Worm (Caenorhabditis elegans) whole organism, L4 larva: ENCODE data around the gene gbb-2.

ENCODE experiments used
- F49E8.2 ChIP-seq: sonication (generic microtip); optimal IDR thresholded peaks from 2 replicates; lab custom pipeline; 2016; ENCODE audit warnings: missing compliant biosample characterization, mild to moderate bottlenecking, missing genetic modification characterization, borderline replicate concordance
- R02D3.7 ChIP-seq: fragments of 150-350 bp; sonication (generic microtip); optimal IDR thresholded peaks from 3 replicates; lab custom pipeline; 2014; ENCODE audit warnings: missing biosample characterization, missing genetic modification characterization
- T26A8.4 ChIP-seq: fragments of 200-800 bp; sonication (Bioruptor generic); IDR thresholded peaks from 2 replicates; pipeline ENCODE4 v1.3.6; 2022; ENCODE audit warnings: missing genetic modification characterization, missing compliant biosample characterization
- Y48G9A.11 ChIP-seq: fragments of 200-800 bp; sonication (Bioruptor generic); IDR thresholded peaks from 2 replicates; pipeline ENCODE4 v1.3.6; 2022; ENCODE audit warnings: missing genetic modification reagents, missing genetic modification characterization, missing compliant biosample characterization
- Y5F2A.4 ChIP-seq: fragments of 200-800 bp; sonication (Bioruptor generic); optimal IDR thresholded peaks from 2 replicates; lab custom pipeline; 2018; ENCODE audit warnings: mild to moderate bottlenecking, missing genetic modification characterization, missing compliant biosample characterization
- ZK546.5 ChIP-seq, 2 experiments: sonication (generic microtip); optimal IDR thresholded peaks; 2 replicates each; lab custom pipeline; 2017; ENCODE audit warnings: missing biosample characterization in 2 of 2, missing genetic modification characterization in 2 of 2
- aha-1 ChIP-seq: fragments of 150-350 bp; peaks from one replicate; lab custom pipeline; 2014; ENCODE audit warnings: missing biosample characterization, missing genetic modification characterization
- aly-2 ChIP-seq: sonication (generic microtip); optimal IDR thresholded peaks from 2 replicates; lab custom pipeline; 2018; ENCODE audit warnings: missing biosample characterization, missing genetic modification characterization
- attf-4 ChIP-seq: sonication (generic microtip); optimal IDR thresholded peaks from 3 replicates; lab custom pipeline; 2017; ENCODE audit warnings: missing biosample characterization, missing genetic modification characterization
- ceh-28 ChIP-seq: fragments of 150-350 bp; optimal IDR thresholded peaks from 2 replicates; lab custom pipeline; 2014; ENCODE audit warnings: missing biosample characterization, missing genetic modification reagents, missing genetic modification characterization
- ceh-32 ChIP-seq: sonication (generic microtip); optimal IDR thresholded peaks from 2 replicates; lab custom pipeline; 2016; ENCODE audit warnings: mild to moderate bottlenecking, missing genetic modification characterization, missing compliant biosample characterization; ENCODE audit not compliant: poor library complexity
- ceh-82 ChIP-seq: sonication (generic microtip); optimal IDR thresholded peaks from 2 replicates; lab custom pipeline; 2017; ENCODE audit warnings: missing biosample characterization, missing genetic modification characterization
- cey-2 ChIP-seq: sonication (generic microtip); optimal IDR thresholded peaks from 3 replicates; lab custom pipeline; 2017; ENCODE audit warnings: missing genetic modification characterization, mild to moderate bottlenecking, missing compliant biosample characterization, antibody characterized with exemption, borderline replicate concordance; ENCODE audit not compliant: insufficient read depth
- daf-16 ChIP-seq, 3 experiments: sonication (generic microtip); optimal IDR thresholded peaks; 2 replicates each; lab custom pipeline; 2016 to 2017; ENCODE audit warnings: missing genetic modification characterization in 3 of 3, missing genetic modification reagents in 3 of 3, mild to moderate bottlenecking in 2 of 3, missing compliant biosample characterization in 2 of 3, missing biosample characterization in 1 of 3, moderate library complexity in 1 of 3
- dmd-9 ChIP-seq: fragments of 200-800 bp; sonication (Bioruptor generic); IDR thresholded peaks from 2 replicates; pipeline ENCODE4 v1.3.6; 2022; ENCODE audit warnings: missing genetic modification reagents, missing genetic modification characterization, missing compliant biosample characterization
- dve-1 ChIP-seq: sonication (generic microtip); optimal IDR thresholded peaks from 2 replicates; lab custom pipeline; 2017; ENCODE audit warnings: antibody characterized with exemption, mild to moderate bottlenecking, missing genetic modification characterization, missing compliant biosample characterization; ENCODE audit not compliant: insufficient read depth
- egl-27 ChIP-seq: sonication (generic microtip); optimal IDR thresholded peaks from 3 replicates; lab custom pipeline; 2017; ENCODE audit warnings: missing biosample characterization, missing genetic modification reagents, missing genetic modification characterization
- egl-43 ChIP-seq: fragments of 200-800 bp; sonication (Bioruptor generic); IDR thresholded peaks from 2 replicates; pipeline ENCODE4 v1.3.6; 2022; ENCODE audit warnings: missing genetic modification reagents, missing genetic modification characterization, missing compliant biosample characterization
- fos-1 ChIP-seq: fragments of 150-350 bp; optimal IDR thresholded peaks from 2 replicates; lab custom pipeline; 2014; ENCODE audit warnings: missing biosample characterization, missing genetic modification characterization
- gei-8 ChIP-seq: fragments of 200-800 bp; sonication (Bioruptor generic); optimal IDR thresholded peaks from 2 replicates; lab custom pipeline; 2018; ENCODE audit warnings: mild to moderate bottlenecking, missing genetic modification characterization, missing compliant biosample characterization
- hif-1 ChIP-seq, 2 experiments: sonication (generic microtip); optimal IDR thresholded peaks; 2 replicates each; lab custom pipeline; 2016 to 2017; ENCODE audit warnings: missing compliant biosample characterization in 2 of 2, missing genetic modification characterization in 2 of 2, missing genetic modification reagents in 2 of 2, missing genotype in 2 of 2, mild to moderate bottlenecking in 1 of 2
- hlh-11 ChIP-seq: fragments of 200-800 bp; sonication (Bioruptor generic); optimal IDR thresholded peaks from 2 replicates; lab custom pipeline; 2018; ENCODE audit warnings: mild to moderate bottlenecking, missing genetic modification characterization, missing compliant biosample characterization
- hmg-1.1 ChIP-seq: fragments of 200-800 bp; sonication (Bioruptor generic); IDR thresholded peaks from 2 replicates; pipeline ENCODE4 v1.3.6; 2022; ENCODE audit warnings: missing genetic modification reagents, missing genetic modification characterization, missing compliant biosample characterization
- lim-7 ChIP-seq: fragments of 200-800 bp; sonication (Bioruptor generic); IDR thresholded peaks from 2 replicates; pipeline ENCODE4 v1.3.6; 2022; ENCODE audit warnings: missing genetic modification characterization, missing compliant biosample characterization
- lin-1 ChIP-seq: fragments of 200-800 bp; sonication (Bioruptor generic); IDR thresholded peaks from 2 replicates; pipeline ENCODE4 v1.3.6; 2022; ENCODE audit warnings: missing genetic modification reagents, missing genetic modification characterization, missing compliant biosample characterization
- lin-39 ChIP-seq: fragments of 150-350 bp; optimal IDR thresholded peaks from 2 replicates; lab custom pipeline; 2014; ENCODE audit warnings: missing biosample characterization, missing genetic modification reagents, missing genetic modification characterization
- lir-3 ChIP-seq: sonication (generic microtip); optimal IDR thresholded peaks from 2 replicates; lab custom pipeline; 2016; ENCODE audit warnings: mild to moderate bottlenecking, missing genetic modification characterization, missing compliant biosample characterization
- mdt-29 ChIP-seq: fragments of 200-800 bp; sonication (Bioruptor generic); IDR thresholded peaks from 2 replicates; pipeline ENCODE4 v1.3.6; 2022; ENCODE audit warnings: missing genetic modification reagents, missing genetic modification characterization, missing compliant biosample characterization
- mep-1 ChIP-seq: fragments of 150-350 bp; sonication (generic microtip); optimal IDR thresholded peaks from 3 replicates; lab custom pipeline; 2014; ENCODE audit warnings: missing biosample characterization, missing genetic modification characterization
- mes-2 ChIP-seq: sonication (generic microtip); optimal IDR thresholded peaks from 2 replicates; lab custom pipeline; 2016; ENCODE audit warnings: missing genotype, mild to moderate bottlenecking, missing genetic modification characterization, missing compliant biosample characterization; ENCODE audit not compliant: poor library complexity, severe bottlenecking
- mxl-2 ChIP-seq: fragments of 200-800 bp; sonication (Bioruptor generic); conservative IDR thresholded peaks from 2 replicates; pipeline ENCODE4 v1.3.6; 2022; ENCODE audit warnings: missing genetic modification reagents, missing genetic modification characterization, missing compliant biosample characterization
- nhr-11 ChIP-seq: fragments of 150-350 bp; optimal IDR thresholded peaks from 2 replicates; lab custom pipeline; 2014; ENCODE audit warnings: missing biosample characterization, missing genetic modification characterization
- nhr-111 ChIP-seq: fragments of 200-800 bp; sonication (Bioruptor generic); optimal IDR thresholded peaks from 2 replicates; lab custom pipeline; 2018; ENCODE audit warnings: mild to moderate bottlenecking, missing genetic modification characterization, missing compliant biosample characterization
- pha-4 ChIP-seq, 2 experiments: fragments of 150-350 bp in 1 of 2; fragments of 200-800 bp in 1 of 2; sonication (Bioruptor generic) in 1 of 2; IDR thresholded peaks in 1 of 2; optimal IDR thresholded peaks in 1 of 2; 2 replicates each; pipeline versions ENCODE4 v1.3.6 to Lab custom; 2014 to 2022; ENCODE audit warnings: missing genetic modification characterization in 2 of 2, missing genetic modification reagents in 2 of 2, missing biosample characterization in 1 of 2, missing compliant biosample characterization in 1 of 2
- pqm-1 ChIP-seq: sonication (generic microtip); optimal IDR thresholded peaks from 2 replicates; lab custom pipeline; 2017; ENCODE audit warnings: missing biosample characterization, missing genetic modification characterization
- rbr-2 ChIP-seq: sonication (generic microtip); optimal IDR thresholded peaks from 2 replicates; lab custom pipeline; 2016; ENCODE audit warnings: missing genotype, missing genetic modification characterization, missing compliant biosample characterization
- saeg-2 ChIP-seq: fragments of 200-800 bp; sonication (Bioruptor generic); IDR thresholded peaks from 2 replicates; pipeline ENCODE4 v1.3.6; 2022; ENCODE audit warnings: missing genetic modification reagents, missing genetic modification characterization, missing compliant biosample characterization
- sdz-12 ChIP-seq: fragments of 200-800 bp; sonication (Bioruptor generic); optimal IDR thresholded peaks from 2 replicates; lab custom pipeline; 2018; ENCODE audit warnings: mild to moderate bottlenecking, missing genetic modification characterization, missing compliant biosample characterization
- skn-1 ChIP-seq: fragments of 150-350 bp; optimal IDR thresholded peaks from 2 replicates; lab custom pipeline; 2014; ENCODE audit warnings: missing biosample characterization, missing genetic modification characterization
- snpc-1.2 ChIP-seq: fragments of 200-800 bp; sonication (Bioruptor generic); IDR thresholded peaks from 2 replicates; pipeline ENCODE4 v1.3.6; 2022; ENCODE audit warnings: missing genetic modification reagents, missing genetic modification characterization, missing compliant biosample characterization
- spr-3 ChIP-seq: fragments of 200-800 bp; sonication (Bioruptor generic); optimal IDR thresholded peaks from 2 replicates; lab custom pipeline; 2018; ENCODE audit warnings: mild to moderate bottlenecking, missing genetic modification characterization, missing compliant biosample characterization
- tag-97 ChIP-seq: fragments of 200-800 bp; sonication (Bioruptor generic); IDR thresholded peaks from 2 replicates; pipeline ENCODE4 v1.3.6; 2022; ENCODE audit warnings: missing genetic modification characterization, missing compliant biosample characterization
- unc-130 ChIP-seq: sonication (generic microtip); optimal IDR thresholded peaks from 2 replicates; lab custom pipeline; 2016; ENCODE audit warnings: missing genetic modification reagents, missing genetic modification characterization, missing compliant biosample characterization
- unc-39 ChIP-seq: sonication (generic microtip); optimal IDR thresholded peaks from 2 replicates; lab custom pipeline; 2017; ENCODE audit warnings: missing biosample characterization, missing genetic modification characterization
- zfp-2 ChIP-seq: sonication (generic microtip); optimal IDR thresholded peaks from 2 replicates; lab custom pipeline; 2016; ENCODE audit warnings: mild to moderate bottlenecking, missing genetic modification characterization, missing compliant biosample characterization
- zfp-3 ChIP-seq: fragments of 200-800 bp; sonication (Bioruptor generic); conservative IDR thresholded peaks from 2 replicates; pipeline ENCODE4 v1.3.6; 2022; ENCODE audit warnings: missing genetic modification reagents, missing genetic modification characterization, missing compliant biosample characterization
- zip-11 ChIP-seq: fragments of 200-800 bp; sonication (Bioruptor generic); IDR thresholded peaks from 2 replicates; pipeline ENCODE4 v1.3.6; 2022; ENCODE audit warnings: missing genetic modification characterization, missing compliant biosample characterization
- ztf-11 ChIP-seq: fragments of 150-350 bp; optimal IDR thresholded peaks from 2 replicates; lab custom pipeline; 2014; ENCODE audit warnings: missing biosample characterization, missing genetic modification characterization
- ztf-7 ChIP-seq: fragments of 150-350 bp; optimal IDR thresholded peaks from 2 replicates; lab custom pipeline; 2014; ENCODE audit warnings: missing biosample characterization, missing genetic modification characterization

Gene gbb-2

ce11 chrIV:4513269-4513819, 6.8 kb upstream of the gbb-2 start, which contains the start of gene sar-1 (continued):
- TF ChIP-seq pha-4 (GFP tag; IDR thresholded peaks at IDR 0.05; lab: Robert Waterston, UW): 0 out of 2 replicates have a peak, but pooled peaks have one; percentile 43
- TF ChIP-seq pha-4 (tag; optimal IDR thresholded peaks at IDR 0.05; lab: Kevin White, UChicago): no peak
- TF ChIP-seq zfp-2 (tag; lab: Kevin White, UChicago): peak; percentile 4
- peak; percentile 83 for TF ChIP-seq mep-1 (tag; lab: Kevin White, UChicago)
- TF ChIP-seq mxl-2 (GFP tag; lab: Robert Waterston, UW): no peak
- TF ChIP-seq T26A8.4 (GFP tag; lab: Robert Waterston, UW): peak; percentile 85
- peak; percentile 78 for TF ChIP-seq hmg-1.1
- peak in 1 of 2 experiments; percentile 5 for TF ChIP-seq ZK546.5 (tag; optimal IDR thresholded peaks at IDR 0.05; lab: Kevin White, UChicago)
- TF ChIP-seq ceh-82: no peak
- TF ChIP-seq lim-7 (GFP tag; lab: Robert Waterston, UW): no peak
- no peak for TF ChIP-seq lin-39 (tag; lab: Kevin White, UChicago)
- peak; percentile 34 for TF ChIP-seq pqm-1
- peak; percentile 85 for TF ChIP-seq hlh-11 (tag; lab: Kevin White, UChicago)
- no peak for TF ChIP-seq skn-1
- no peak for TF ChIP-seq dve-1 (tag; lab: Kevin White, UChicago)
- TF ChIP-seq unc-39 (tag; lab: Kevin White, UChicago): no peak
- TF ChIP-seq aha-1 (tag; lab: Kevin White, UChicago): peak; percentile 98
- TF ChIP-seq rbr-2 (tag; lab: Kevin White, UChicago): peak; percentile 82
- TF ChIP-seq fos-1 (tag; lab: Kevin White, UChicago): no peak
- TF ChIP-seq saeg-2 (GFP tag; lab: Robert Waterston, UW): 0 out of 2 replicates have a peak, but pooled peaks have one; percentile 12
- TF ChIP-seq egl-27: no peak
- no peak for TF ChIP-seq nhr-111 (GFP tag; lab: Kevin White, UChicago)
- no peak for TF ChIP-seq tag-97 (GFP tag; lab: Robert Waterston, UW)
- TF ChIP-seq dmd-9: no peak
- no peak for TF ChIP-seq ztf-11 (tag; lab: Kevin White, UChicago)
- TF ChIP-seq mes-2 (tag; lab: Kevin White, UChicago): peak; percentile 75
- peak; percentile 50; the same call in 1 of the 2 replicates for TF ChIP-seq mdt-29 (GFP tag; lab: Robert Waterston, UW)
- no peak for TF ChIP-seq sdz-12 (GFP tag; lab: Kevin White, UChicago)
- TF ChIP-seq Y48G9A.11 (GFP tag; lab: Robert Waterston, UW): no peak
- no peak for TF ChIP-seq zip-11
- peak; percentile 68; the same call in 1 of the 2 replicates for TF ChIP-seq zfp-3 (GFP tag; lab: Robert Waterston, UW)
- TF ChIP-seq unc-130 (GFP tag; lab: Kevin White, UChicago): no peak
- peak in 1 of 2 experiments; percentile 58 for TF ChIP-seq hif-1 (tag; optimal IDR thresholded peaks at IDR 0.05; lab: Kevin White, UChicago)
- no peak for TF ChIP-seq aly-2 (tag; lab: Kevin White, UChicago)
- peak; percentile 78 for TF ChIP-seq egl-43 (GFP tag; lab: Robert Waterston, UW)
- no peak for TF ChIP-seq R02D3.7 (tag; lab: Kevin White, UChicago)
- TF ChIP-seq ceh-32 (tag; lab: Kevin White, UChicago): no peak
- no peak for TF ChIP-seq cey-2 (tag; lab: Kevin White, UChicago)
- TF ChIP-seq gei-8 (GFP tag; lab: Kevin White, UChicago): no peak
- peak; percentile 66 for TF ChIP-seq ztf-7
- TF ChIP-seq nhr-11: peak; percentile 89
- TF ChIP-seq Y5F2A.4: no peak
- TF ChIP-seq snpc-1.2: peak; percentile 62; the same call in 1 of the 2 replicates
- peak; percentile 36 for TF ChIP-seq F49E8.2 (tag; lab: Kevin White, UChicago)
- peak in 1 of 2 experiments; percentile 49 for TF ChIP-seq daf-16 (GFP tag; optimal IDR thresholded peaks at IDR 0.05; lab: Kevin White, UChicago)
- TF ChIP-seq daf-16 (tag; optimal IDR thresholded peaks at IDR 0.05; lab: Kevin White, UChicago): no peak
- TF ChIP-seq attf-4 (tag; lab: Kevin White, UChicago): no peak
- TF ChIP-seq spr-3: peak; percentile 64
- peak; percentile 50; the same call in 1 of the 2 replicates for TF ChIP-seq lin-1 (GFP tag; lab: Robert Waterston, UW)
- no peak for TF ChIP-seq lir-3 (tag; lab: Kevin White, UChicago)
- no peak for TF ChIP-seq ceh-28
